Worm (Caenorhabditis elegans) whole organism, L4/young adult: ENCODE results near the gene sre-37.
"Not testable (repeated sequence)": the region's sequence is repeated elsewhere in the genome, so short reads cannot be mapped to it uniquely, and the experiment has no call there.

ENCODE experiments used
- W03F9.2 ChIP-seq: fragments of 150-350 bp; optimal IDR thresholded peaks from 2 replicates; lab custom pipeline; 2014; ENCODE audit warnings: missing biosample characterization, missing genetic modification characterization
- dao-5 ChIP-seq: sonication (generic microtip); optimal IDR thresholded peaks from 2 replicates; lab custom pipeline; 2016; ENCODE audit warnings: missing genotype, missing genetic modification characterization, moderate library complexity, missing compliant biosample characterization
- him-1 ChIP-seq: sonication (generic microtip); optimal IDR thresholded peaks from 2 replicates; lab custom pipeline; 2016; ENCODE audit warnings: missing genotype, missing genetic modification reagents, missing genetic modification characterization, missing compliant biosample characterization

sre-37 gene

ce11 chrII:12465557-12465956, at the start of gene sre-37:
TSS of gene sre-37 (plus strand) at chrII:12465857.
- no peak for TF ChIP-seq dao-5 (tag; lab: Kevin White, UChicago)
- TF ChIP-seq W03F9.2 (tag; lab: Kevin White, UChicago): no peak
- TF ChIP-seq him-1: no peak

ce11 chrII:12417514-12417913, 48.1 kb upstream of the sre-37 start, which contains the start of gene sre-27:
TSS of gene sre-27 (minus strand) at chrII:12417614.
- TF ChIP-seq dao-5 (tag; lab: Kevin White, UChicago): no peak

DNA sequence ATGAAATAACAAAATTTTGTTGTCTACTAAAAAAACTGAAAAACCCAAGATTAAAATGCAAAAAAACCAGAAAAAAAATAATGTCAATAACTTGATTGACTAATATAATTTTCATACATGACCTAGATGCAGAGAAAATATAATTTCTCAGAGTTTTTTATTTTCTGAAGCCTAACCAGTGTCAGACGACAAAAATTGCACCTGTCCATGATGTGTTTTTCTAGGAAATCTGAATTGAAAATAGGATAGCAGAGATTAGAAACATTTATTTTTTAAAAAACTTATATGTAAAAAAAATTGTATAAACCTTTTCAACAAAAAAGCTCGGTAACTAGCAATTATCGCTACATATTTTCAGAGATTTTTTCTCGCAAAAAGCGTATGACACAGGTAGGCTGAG, 47.7 kb upstream of the sre-37 start:
- TF ChIP-seq W03F9.2 (tag; lab: Kevin White, UChicago): no peak
- TF ChIP-seq him-1: no peak
- TF ChIP-seq dao-5 (tag; lab: Kevin White, UChicago): no peak

ce11 chrII:12420486-12420885, 45.2 kb upstream of the sre-37 start, which contains the start of gene sre-26:
TSS of gene sre-26 (minus strand) at chrII:12420586.
- TF ChIP-seq W03F9.2 (tag; lab: Kevin White, UChicago): no peak
- no peak for TF ChIP-seq dao-5 (tag; lab: Kevin White, UChicago)
- no peak for TF ChIP-seq him-1

DNA sequence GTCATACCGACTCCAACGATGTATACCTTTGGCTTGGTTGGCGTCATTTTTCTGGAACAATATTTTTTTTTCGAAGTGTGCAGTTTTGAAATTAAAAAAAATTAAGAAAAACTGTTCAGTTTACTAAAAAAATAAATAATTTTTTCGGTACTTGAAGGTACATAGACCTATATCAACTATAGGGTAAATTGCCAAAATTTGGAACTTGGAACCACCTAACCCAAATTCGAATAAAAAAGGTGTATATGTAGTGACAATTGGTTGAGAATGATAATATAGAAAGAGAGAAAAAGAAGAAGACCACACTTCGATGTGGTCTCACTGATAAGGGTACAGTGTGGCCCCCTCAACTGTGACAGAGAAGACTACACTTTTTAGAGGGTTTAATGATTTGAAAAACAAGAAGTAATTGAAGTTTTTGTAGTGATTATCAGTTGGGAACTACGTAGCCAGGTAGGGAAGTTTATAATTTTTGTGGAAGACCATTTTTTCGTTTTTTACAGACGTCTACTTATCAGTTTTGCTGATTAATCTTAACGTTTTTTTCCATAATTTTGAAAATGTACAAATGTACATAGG, 39.9 kb upstream of the sre-37 start, which contains the start of gene daf-22:
daf-22 (minus strand) TSS at position 51 of the 579 bp plus-strand sequence.
- TF ChIP-seq W03F9.2 (tag; lab: Kevin White, UChicago): peak; percentile 32
- TF ChIP-seq him-1: no peak
- no peak for TF ChIP-seq dao-5 (tag; lab: Kevin White, UChicago)

ce11 chrII:12429743-12430142, 35.9 kb upstream of the sre-37 start, which contains the start of gene Y57A10C.8:
TSS of gene Y57A10C.8 (minus strand) at chrII:12429843.
- no peak for TF ChIP-seq dao-5 (tag; lab: Kevin White, UChicago)
- TF ChIP-seq him-1: no peak
- TF ChIP-seq W03F9.2 (tag; lab: Kevin White, UChicago): no peak

DNA sequence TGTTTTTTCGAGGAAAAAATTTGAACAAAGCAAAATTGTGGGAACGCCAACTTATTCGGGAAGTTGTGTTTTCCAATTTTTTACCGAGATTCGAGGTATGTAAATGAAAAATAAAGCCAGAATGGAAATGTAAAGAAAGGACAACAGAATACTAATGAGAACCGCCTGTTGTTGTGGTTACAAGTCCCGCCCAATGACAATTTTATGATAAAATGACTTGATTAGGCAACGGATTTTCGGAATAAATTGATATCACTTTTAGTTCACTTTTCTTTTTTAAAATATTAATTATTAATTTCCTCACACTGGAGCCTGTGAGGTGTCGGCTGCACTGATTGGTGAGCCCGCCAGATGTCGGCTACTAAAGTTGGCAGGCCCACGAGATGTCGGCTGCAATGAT, 33.3 kb upstream of the sre-37 start, which contains the start of gene dct-12:
dct-12 (minus strand) TSS at position 101 of the 400 bp plus-strand sequence.
- no peak for TF ChIP-seq W03F9.2 (tag; lab: Kevin White, UChicago)
- no peak for TF ChIP-seq him-1
- TF ChIP-seq dao-5 (tag; lab: Kevin White, UChicago): no peak

- no peak for TF ChIP-seq W03F9.2 (tag; lab: Kevin White, UChicago)
- no peak for TF ChIP-seq him-1
- TF ChIP-seq dao-5 (tag; lab: Kevin White, UChicago): no peak
Measured at ce11 chrII:12435202-12435872, 30.3 kb upstream of the sre-37 start.

ce11 chrII:12436717-12437116, 28.9 kb upstream of the sre-37 start:
- TF ChIP-seq dao-5 (tag; lab: Kevin White, UChicago): no peak
- no peak for TF ChIP-seq him-1
- TF ChIP-seq W03F9.2 (tag; lab: Kevin White, UChicago): no peak

ce11 chrII:12438441-12438840, 27.2 kb upstream of the sre-37 start, which contains the start of gene Y57A10C.9:
TSS of gene Y57A10C.9 (minus strand) at chrII:12438541.
- no peak for TF ChIP-seq him-1
- no peak for TF ChIP-seq W03F9.2 (tag; lab: Kevin White, UChicago)
- no peak for TF ChIP-seq dao-5 (tag; lab: Kevin White, UChicago)

DNA sequence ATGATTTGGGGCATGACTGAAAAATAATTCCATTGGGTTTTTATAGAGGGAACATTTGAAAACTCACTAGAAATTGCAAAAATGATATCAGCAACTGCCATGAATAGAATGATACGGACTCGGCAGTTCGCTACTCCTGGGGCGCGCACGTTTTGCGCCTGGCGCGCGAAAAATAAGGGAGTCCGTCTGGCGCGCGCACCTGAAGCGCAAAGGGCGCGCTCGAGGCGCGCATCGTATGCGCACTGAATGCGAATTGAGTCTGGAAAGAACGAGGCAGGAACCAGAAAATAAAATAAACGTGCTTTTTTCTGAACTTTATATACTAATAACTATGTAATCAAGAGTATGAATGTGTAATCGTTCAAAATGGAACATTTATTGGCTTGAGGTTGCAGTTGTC, 24.5 kb upstream of the sre-37 start, which contains the start of gene Y57A10C.10:
Y57A10C.10 (minus strand) TSS at position 101 of the 400 bp plus-strand sequence.
- TF ChIP-seq W03F9.2 (tag; lab: Kevin White, UChicago); dao-5 (tag; lab: Kevin White, UChicago); him-1: not testable (repeated sequence)

ce11 chrII:12444679-12445376, 20.8 kb upstream of the sre-37 start, which contains the start of the genes W05H5.1 and pitr-6:
TSS of gene W05H5.1 (minus strand) at chrII:12444779.
TSS of gene pitr-6 (plus strand) at chrII:12445326.
- TF ChIP-seq W03F9.2 (tag; lab: Kevin White, UChicago): no peak

- TF ChIP-seq dao-5 (tag; lab: Kevin White, UChicago): no peak
- TF ChIP-seq W03F9.2 (tag; lab: Kevin White, UChicago): no peak
- TF ChIP-seq him-1: no peak
Measured at ce11 chrII:12448241-12448640, 17.4 kb upstream of the sre-37 start, which contains the start of gene srh-27. TSS of gene srh-27 (plus strand) at chrII:12448541.
